Worm (Caenorhabditis elegans) whole organism, L3 larva: ENCODE measurements around the gene tbc-1.

Experiments used
- ama-1 ChIP-seq: fragments of 150-350 bp; optimal IDR thresholded peaks from 2 replicates; lab custom pipeline; 2018
- elt-1 ChIP-seq: fragments of 150-350 bp; optimal IDR thresholded peaks from 2 replicates; lab custom pipeline; 2014; ENCODE audit warnings: missing biosample characterization, missing genetic modification characterization
- elt-3 ChIP-seq, 3 experiments: fragments of 150-350 bp in 1 of 3; sonication (generic microtip) in 2 of 3; optimal IDR thresholded peaks; 2 replicates in 2 of 3; 4 replicates in 1 of 3; lab custom pipeline; 2014 to 2017; ENCODE audit warnings: missing biosample characterization in 3 of 3, missing genetic modification characterization in 3 of 3
- fkh-10 ChIP-seq: sonication (generic microtip); optimal IDR thresholded peaks from 2 replicates; lab custom pipeline; 2017; ENCODE audit warnings: missing biosample characterization, missing genetic modification reagents, missing genetic modification characterization
- jun-1 ChIP-seq: fragments of 150-350 bp; optimal IDR thresholded peaks from 2 replicates; lab custom pipeline; 2014; ENCODE audit warnings: missing biosample characterization, missing genetic modification reagents, missing genetic modification characterization
- lin-39 ChIP-seq: fragments of 150-350 bp; optimal IDR thresholded peaks from 2 replicates; lab custom pipeline; 2018; ENCODE audit warnings: missing biosample characterization, missing genetic modification reagents, missing genetic modification characterization
- nhr-67 ChIP-seq: fragments of 150-350 bp; optimal IDR thresholded peaks from 2 replicates; lab custom pipeline; 2014; ENCODE audit warnings: missing biosample characterization, missing genetic modification characterization
- nhr-77 ChIP-seq: fragments of 150-350 bp; optimal IDR thresholded peaks from 2 replicates; lab custom pipeline; 2014; ENCODE audit warnings: missing biosample characterization, missing genetic modification characterization
- pha-4 ChIP-seq: fragments of 150-350 bp; optimal IDR thresholded peaks from 2 replicates; lab custom pipeline; 2014; ENCODE audit warnings: missing biosample characterization, missing genetic modification reagents, missing genetic modification characterization
- snpc-4 ChIP-seq: fragments of 150-350 bp; optimal IDR thresholded peaks from 2 replicates; lab custom pipeline; 2014; ENCODE audit warnings: missing biosample characterization, missing genetic modification characterization

- TF ChIP-seq fkh-10 (GFP tag; lab: Kevin White, UChicago) = no peak
- TF ChIP-seq elt-3 (tag; optimal IDR thresholded peaks at IDR 0.05; lab: Kevin White, UChicago) = no peak
- TF ChIP-seq lin-39 = no peak
- no peak for TF ChIP-seq jun-1 (tag; lab: Kevin White, UChicago)
- TF ChIP-seq nhr-67 (tag; lab: Kevin White, UChicago) = no peak
- no peak for TF ChIP-seq nhr-77 (tag; lab: Kevin White, UChicago)
- TF ChIP-seq elt-1 (tag; lab: Kevin White, UChicago) = no peak
- no peak for TF ChIP-seq snpc-4
- TF ChIP-seq pha-4 (tag; lab: Kevin White, UChicago) = no peak
- no peak for TF ChIP-seq ama-1 (lab: Kevin White, UChicago)
Measured at ce11 chrX:14969615-14970014, 936 bp upstream of the tbc-1 start.
